Worm (Caenorhabditis elegans): ENCODE data around the gene oac-11.

ce11 chrII:3843305-3843704 lies 17.4 kb downstream of the oac-11 start, which contains the start of the genes C17A2.7 and C17A2.3:
- TF ChIP-seq K12H6.12 (tag; optimal IDR thresholded peaks at IDR 0.05) (no peak), dpl-1 (GFP tag; optimal IDR thresholded peaks at IDR 0.05) (no peak), lin-40 (tag; optimal IDR thresholded peaks at IDR 0.05) (no peak), ets-4 (GFP tag; optimal IDR thresholded peaks at IDR 0.05) (no peak), hlh-26 (GFP tag; conservative IDR thresholded peaks at IDR 0.05) (no peak), Y67H2A.10 (GFP tag; conservative IDR thresholded peaks at IDR 0.05) (no peak), dpff-1 (tag; optimal IDR thresholded peaks at IDR 0.05) (no peak), tlf-1 (GFP tag; optimal IDR thresholded peaks at IDR 0.05) (no peak), egl-44 (GFP tag; IDR thresholded peaks at IDR 0.05) (no peak), unc-62 (GFP tag; optimal IDR thresholded peaks at IDR 0.05) (no peak), F55B11.4 (tag; optimal IDR thresholded peaks at IDR 0.05; ENCODE audit: borderline replicate concordance, insufficient read depth) (no peak), T07F8.4 (tag; optimal IDR thresholded peaks at IDR 0.05) (no peak), F37B4.10 (GFP tag; IDR thresholded peaks at IDR 0.05) (no peak)
